Worm (Caenorhabditis elegans): ENCODE results near the gene srxa-11.

Gene srxa-11

ce11 chrV:13934545-13934944, 10.6 kb downstream of the srxa-11 start, which contains the start of gene R10D12.1:
TSS of gene R10D12.1 (minus strand) at chrV:13934645.
- no peak for TF ChIP-seq unc-55 (GFP tag; optimal IDR thresholded peaks at IDR 0.05)
- no peak for TF ChIP-seq ztf-1 (GFP tag; conservative IDR thresholded peaks at IDR 0.05)
- no peak for TF ChIP-seq sma-9 (GFP tag; optimal IDR thresholded peaks at IDR 0.05)
- TF ChIP-seq sma-9 (tag; optimal IDR thresholded peaks at IDR 0.05): no peak
- TF ChIP-seq mbf-1 (tag; optimal IDR thresholded peaks at IDR 0.05): no peak
- no peak for TF ChIP-seq ztf-4 (tag; optimal IDR thresholded peaks at IDR 0.05)
- no peak for TF ChIP-seq unc-39 (tag; optimal IDR thresholded peaks at IDR 0.05)
- no peak for TF ChIP-seq nhr-77 (tag; optimal IDR thresholded peaks at IDR 0.05)
- TF ChIP-seq dmd-4 (tag; optimal IDR thresholded peaks at IDR 0.05): no peak
- no peak for TF ChIP-seq mab-5 (tag; optimal IDR thresholded peaks at IDR 0.05)
- TF ChIP-seq nhr-6 (tag; optimal IDR thresholded peaks at IDR 0.05): no peak
- no peak for TF ChIP-seq sma-3 (GFP tag; optimal IDR thresholded peaks at IDR 0.05)
- no peak for TF ChIP-seq ZK546.5 (tag; optimal IDR thresholded peaks at IDR 0.05)
- TF ChIP-seq sem-4 (tag; optimal IDR thresholded peaks at IDR 0.05): no peak
- TF ChIP-seq ztf-11 (tag; optimal IDR thresholded peaks at IDR 0.05): no peak
- TF ChIP-seq nhr-25 (tag; optimal IDR thresholded peaks at IDR 0.05): no peak
- no peak for TF ChIP-seq ceh-82 (tag; optimal IDR thresholded peaks at IDR 0.05)
- no peak for TF ChIP-seq nhr-129 (tag; optimal IDR thresholded peaks at IDR 0.05)

- TF ChIP-seq gmeb-1 (tag; optimal IDR thresholded peaks at IDR 0.05) (no peak), peb-1 (tag; optimal IDR thresholded peaks at IDR 0.05) (no peak), ceh-16 (tag; optimal IDR thresholded peaks at IDR 0.05) (no peak), R02D3.7 (tag; optimal IDR thresholded peaks at IDR 0.05) (no peak)
Observed at ce11 chrV:13935423-13935822, 11.5 kb downstream of the srxa-11 start.

ce11 chrV:13936052-13936451, 12.1 kb downstream of the srxa-11 start:
- no peak for TF ChIP-seq fos-1 (tag; optimal IDR thresholded peaks at IDR 0.05)
- peak; percentile 60 for TF ChIP-seq nhr-25 (tag; optimal IDR thresholded peaks at IDR 0.05)
- no peak for TF ChIP-seq lin-13 (GFP tag; optimal IDR thresholded peaks at IDR 0.05)
- peak; percentile 45 for TF ChIP-seq nhr-21 (tag; optimal IDR thresholded peaks at IDR 0.05)
- TF ChIP-seq sma-9 (GFP tag; optimal IDR thresholded peaks at IDR 0.05): no peak
- no peak for TF ChIP-seq sma-9 (tag; optimal IDR thresholded peaks at IDR 0.05)
- no peak for TF ChIP-seq elt-1 (tag; optimal IDR thresholded peaks at IDR 0.05)
- no peak for TF ChIP-seq ceh-16 (tag; optimal IDR thresholded peaks at IDR 0.05)
- TF ChIP-seq ztf-1 (GFP tag; conservative IDR thresholded peaks at IDR 0.05): no peak
- no peak for TF ChIP-seq snpc-4 (tag; optimal IDR thresholded peaks at IDR 0.05)
- no peak for TF ChIP-seq nhr-77 (tag; optimal IDR thresholded peaks at IDR 0.05)
- TF ChIP-seq elt-3 (tag; optimal IDR thresholded peaks at IDR 0.05): no peak
- no peak for TF ChIP-seq mab-5 (tag; optimal IDR thresholded peaks at IDR 0.05)
- TF ChIP-seq nhr-11 (tag; optimal IDR thresholded peaks at IDR 0.05): no peak
- no peak for TF ChIP-seq Y55F3AM.14 (GFP tag; optimal IDR thresholded peaks at IDR 0.05)
- no peak for TF ChIP-seq ztf-4 (tag; optimal IDR thresholded peaks at IDR 0.05)
- TF ChIP-seq crh-2 (tag; optimal IDR thresholded peaks at IDR 0.05): no peak
- no peak for TF ChIP-seq nhr-6 (tag; optimal IDR thresholded peaks at IDR 0.05)

- TF ChIP-seq lsy-2 (tag; optimal IDR thresholded peaks at IDR 0.05) (no peak), C34F6.9 (tag; optimal IDR thresholded peaks at IDR 0.05) (no peak), crh-2 (tag; optimal IDR thresholded peaks at IDR 0.05) (no peak), elt-3 (tag; optimal IDR thresholded peaks at IDR 0.05) (no peak), ztf-11 (tag; optimal IDR thresholded peaks at IDR 0.05) (no peak), nhr-237 (tag; optimal IDR thresholded peaks at IDR 0.05) (no peak), unc-55 (GFP tag; optimal IDR thresholded peaks at IDR 0.05) (no peak), nhr-21 (tag; optimal IDR thresholded peaks at IDR 0.05) (peak; percentile 41), peb-1 (tag; optimal IDR thresholded peaks at IDR 0.05) (no peak), ama-1 (optimal IDR thresholded peaks at IDR 0.05) (no peak), lin-13 (GFP tag; optimal IDR thresholded peaks at IDR 0.05) (no peak), nhr-12 (tag; optimal IDR thresholded peaks at IDR 0.05) (peak; percentile 3)
Observed at ce11 chrV:13936850-13937249, 12.9 kb downstream of the srxa-11 start, which contains the start of gene srw-145. TSS of gene srw-145 (plus strand) at chrV:13937150.

ce11 chrV:13942082-13942481, 18.1 kb downstream of the srxa-11 start, which contains the start of gene dpr-1:
TSS of gene dpr-1 (minus strand) at chrV:13942182.
- no peak for TF ChIP-seq snpc-4 (tag; optimal IDR thresholded peaks at IDR 0.05)
- TF ChIP-seq ztf-1 (GFP tag; conservative IDR thresholded peaks at IDR 0.05): no peak
- no peak for TF ChIP-seq unc-39 (tag; optimal IDR thresholded peaks at IDR 0.05)
- TF ChIP-seq nhr-129 (tag; optimal IDR thresholded peaks at IDR 0.05): no peak
- no peak for TF ChIP-seq lin-13 (GFP tag; optimal IDR thresholded peaks at IDR 0.05)
- no peak for TF ChIP-seq C34F6.9 (tag; optimal IDR thresholded peaks at IDR 0.05)
- no peak for TF ChIP-seq F13H6.1 (tag; optimal IDR thresholded peaks at IDR 0.05)
- TF ChIP-seq nhr-10 (tag; optimal IDR thresholded peaks at IDR 0.05): no peak
- TF ChIP-seq mbf-1 (tag; optimal IDR thresholded peaks at IDR 0.05): no peak
- TF ChIP-seq R02D3.7 (tag; optimal IDR thresholded peaks at IDR 0.05): no peak
- TF ChIP-seq ceh-16 (tag; optimal IDR thresholded peaks at IDR 0.05): no peak
- no peak for TF ChIP-seq lin-39 (tag; optimal IDR thresholded peaks at IDR 0.05)
- no peak for TF ChIP-seq elt-3 (tag; optimal IDR thresholded peaks at IDR 0.05)
- TF ChIP-seq lsy-2 (tag; optimal IDR thresholded peaks at IDR 0.05): no peak
- no peak for TF ChIP-seq elt-1 (tag; optimal IDR thresholded peaks at IDR 0.05)
- no peak for TF ChIP-seq nhr-77 (tag; optimal IDR thresholded peaks at IDR 0.05)
- TF ChIP-seq zag-1 (tag; optimal IDR thresholded peaks at IDR 0.05): no peak
- no peak for TF ChIP-seq ama-1 (optimal IDR thresholded peaks at IDR 0.05)
- TF ChIP-seq peb-1 (tag; optimal IDR thresholded peaks at IDR 0.05): no peak

Measured in whole organism, L2 larva.